Worm (Caenorhabditis elegans) whole organism, young adult: Measurements from ENCODE around the gene cdc-48.1.

Experiments used
- B0261.1 ChIP-seq: sonication (generic microtip); optimal IDR thresholded peaks from 2 replicates; lab custom pipeline; 2016; ENCODE audit warnings: mild to moderate bottlenecking, missing genetic modification characterization, moderate library complexity, missing compliant biosample characterization
- B0336.3 ChIP-seq: fragments of 200-800 bp; sonication (Bioruptor generic); IDR thresholded peaks from 2 replicates; pipeline ENCODE4 v1.3.6; 2022; ENCODE audit warnings: missing genetic modification characterization, missing compliant biosample characterization
- F33H1.4 ChIP-seq: fragments of 200-800 bp; sonication (Bioruptor generic); IDR thresholded peaks from 2 replicates; pipeline ENCODE4 v1.3.6; 2022; ENCODE audit warnings: missing genetic modification reagents, missing genetic modification characterization, missing compliant biosample characterization
- F49E8.2 ChIP-seq: sonication (generic microtip); optimal IDR thresholded peaks from 3 replicates; lab custom pipeline; 2017; ENCODE audit warnings: missing genetic modification characterization, mild to moderate bottlenecking, missing compliant biosample characterization, antibody characterized with exemption, moderate library complexity; ENCODE audit not compliant: insufficient read depth
- T26A5.8 ChIP-seq: sonication (generic microtip); optimal IDR thresholded peaks from 2 replicates; lab custom pipeline; 2016; ENCODE audit warnings: missing genetic modification characterization, missing compliant biosample characterization
- Y53G8AR.9 ChIP-seq: fragments of 200-800 bp; sonication (Bioruptor generic); conservative IDR thresholded peaks from 2 replicates; pipeline ENCODE4 v1.3.6; 2022; ENCODE audit warnings: missing genetic modification reagents, missing genetic modification characterization, missing compliant biosample characterization
- Y79H2A.3 ChIP-seq: fragments of 200-800 bp; sonication (Bioruptor generic); conservative IDR thresholded peaks from 2 replicates; pipeline ENCODE4 v1.3.6; 2022; ENCODE audit warnings: missing genetic modification reagents, missing genetic modification characterization, missing compliant biosample characterization
- ZK185.1 ChIP-seq: sonication (generic microtip); optimal IDR thresholded peaks from 2 replicates; lab custom pipeline; 2016; ENCODE audit warnings: mild to moderate bottlenecking, missing genetic modification characterization, missing compliant biosample characterization; ENCODE audit not compliant: poor library complexity, severe bottlenecking
- ama-1 ChIP-seq, 3 experiments: fragments of 150-350 bp in 1 of 3; sonication (generic microtip) in 2 of 3; optimal IDR thresholded peaks; 2 replicates each; lab custom pipeline; 2014 to 2018; ENCODE audit warnings: missing biosample characterization in 2 of 3, missing genetic modification characterization in 2 of 3, missing genetic modification reagents in 2 of 3
- athp-1 ChIP-seq: sonication (generic microtip); optimal IDR thresholded peaks from 2 replicates; lab custom pipeline; 2017; ENCODE audit warnings: mild to moderate bottlenecking, missing genetic modification characterization, missing compliant biosample characterization
- attf-6 ChIP-seq: fragments of 200-800 bp; sonication (Bioruptor generic); IDR thresholded peaks from 2 replicates; pipeline ENCODE4 v1.3.6; 2022; ENCODE audit warnings: missing genetic modification reagents, missing genetic modification characterization, missing compliant biosample characterization
- cebp-1 ChIP-seq, 2 experiments: fragments of 200-800 bp in 1 of 2; sonication (Bioruptor generic) in 1 of 2; sonication (generic microtip) in 1 of 2; IDR thresholded peaks in 1 of 2; optimal IDR thresholded peaks in 1 of 2; 2 replicates each; pipeline versions ENCODE4 v1.3.6 to Lab custom; 2017 to 2022; ENCODE audit warnings: missing compliant biosample characterization in 2 of 2, missing genetic modification characterization in 2 of 2, mild to moderate bottlenecking in 1 of 2, missing genetic modification reagents in 1 of 2, moderate library complexity in 1 of 2
- ceh-27 ChIP-seq: fragments of 200-800 bp; sonication (Bioruptor generic); optimal IDR thresholded peaks from 2 replicates; lab custom pipeline; 2018; ENCODE audit warnings: mild to moderate bottlenecking, missing genetic modification characterization, moderate library complexity, missing compliant biosample characterization
- die-1 ChIP-seq: sonication (generic microtip); optimal IDR thresholded peaks from 2 replicates; lab custom pipeline; 2016; ENCODE audit warnings: missing genotype, mild to moderate bottlenecking, missing genetic modification characterization, missing compliant biosample characterization
- ekl-4 ChIP-seq: fragments of 200-800 bp; sonication (Bioruptor generic); IDR thresholded peaks from 2 replicates; pipeline ENCODE4 v1.3.6; 2022; ENCODE audit warnings: missing genetic modification reagents, missing genetic modification characterization, missing compliant biosample characterization
- hlh-12 ChIP-seq: sonication (generic microtip); optimal IDR thresholded peaks from 2 replicates; lab custom pipeline; 2016; ENCODE audit warnings: missing genetic modification characterization, missing compliant biosample characterization
- hlh-26 ChIP-seq: fragments of 200-800 bp; sonication (Bioruptor generic); conservative IDR thresholded peaks from 2 replicates; pipeline ENCODE4 v1.3.6; 2022; ENCODE audit warnings: missing genetic modification reagents, missing genetic modification characterization, missing compliant biosample characterization
- hmg-20 ChIP-seq: fragments of 200-800 bp; sonication (Bioruptor generic); IDR thresholded peaks from 2 replicates; pipeline ENCODE4 v1.3.6; 2022; ENCODE audit warnings: missing genetic modification reagents, missing genetic modification characterization, missing compliant biosample characterization
- hrde-1 ChIP-seq: sonication (generic microtip); optimal IDR thresholded peaks from 2 replicates; lab custom pipeline; 2016; ENCODE audit warnings: missing genetic modification characterization, mild to moderate bottlenecking, missing compliant biosample characterization, moderate library complexity, missing genotype, missing genetic modification reagents, borderline replicate concordance
- hsf-1 ChIP-seq: fragments of 200-800 bp; sonication (Bioruptor generic); IDR thresholded peaks from 2 replicates; pipeline ENCODE4 v1.3.6; 2022; ENCODE audit warnings: missing genetic modification reagents, missing genetic modification characterization, missing compliant biosample characterization
- let-526 ChIP-seq: fragments of 200-800 bp; sonication (Bioruptor generic); IDR thresholded peaks from 2 replicates; pipeline ENCODE4 v1.3.6; 2022; ENCODE audit warnings: missing genetic modification reagents, missing genetic modification characterization, missing compliant biosample characterization
- let-607 ChIP-seq, 2 experiments: fragments of 200-800 bp in 1 of 2; sonication (Bioruptor generic) in 1 of 2; sonication (generic microtip) in 1 of 2; optimal IDR thresholded peaks; 2 replicates each; lab custom pipeline; 2016 to 2018; ENCODE audit warnings: mild to moderate bottlenecking in 2 of 2, missing compliant biosample characterization in 2 of 2, missing genetic modification characterization in 2 of 2, moderate library complexity in 2 of 2, missing genotype in 1 of 2
- lin-40 ChIP-seq: sonication (generic microtip); optimal IDR thresholded peaks from 2 replicates; lab custom pipeline; 2016; ENCODE audit warnings: missing genetic modification characterization, mild to moderate bottlenecking, missing compliant biosample characterization, missing genotype, missing genetic modification reagents
- lin-54 ChIP-seq: fragments of 200-800 bp; sonication (Bioruptor generic); optimal IDR thresholded peaks from 2 replicates; lab custom pipeline; 2018; ENCODE audit warnings: mild to moderate bottlenecking, missing genetic modification characterization, missing compliant biosample characterization
- lsl-1 ChIP-seq: fragments of 200-800 bp; sonication (Bioruptor generic); optimal IDR thresholded peaks from 2 replicates; lab custom pipeline; 2018; ENCODE audit warnings: mild to moderate bottlenecking, missing genetic modification characterization, moderate library complexity, missing compliant biosample characterization
- lsy-27 ChIP-seq: sonication (generic microtip); optimal IDR thresholded peaks from 2 replicates; lab custom pipeline; 2017; ENCODE audit warnings: missing genetic modification characterization, mild to moderate bottlenecking, missing compliant biosample characterization, antibody characterized with exemption, missing genotype, borderline replicate concordance; ENCODE audit not compliant: insufficient read depth
- madf-3 ChIP-seq: fragments of 200-800 bp; sonication (Bioruptor generic); IDR thresholded peaks from 2 replicates; pipeline ENCODE4 v1.3.6; 2022; ENCODE audit warnings: missing genetic modification reagents, missing genetic modification characterization, missing compliant biosample characterization
- madf-6 ChIP-seq: fragments of 200-800 bp; sonication (Bioruptor generic); IDR thresholded peaks from 2 replicates; pipeline ENCODE4 v1.3.6; 2022; ENCODE audit warnings: missing genetic modification reagents, missing genetic modification characterization, missing compliant biosample characterization
- mxl-1 ChIP-seq: sonication (generic microtip); optimal IDR thresholded peaks from 2 replicates; lab custom pipeline; 2016; ENCODE audit warnings: missing genetic modification characterization, missing compliant biosample characterization
- nfyb-1 ChIP-seq: fragments of 200-800 bp; sonication (Bioruptor generic); IDR thresholded peaks from 2 replicates; pipeline ENCODE4 v1.3.6; 2022; ENCODE audit warnings: missing genetic modification reagents, missing genetic modification characterization, missing compliant biosample characterization
- pbrm-1 ChIP-seq: fragments of 200-800 bp; sonication (Bioruptor generic); IDR thresholded peaks from 2 replicates; pipeline ENCODE4 v1.3.6; 2022; ENCODE audit warnings: missing genetic modification reagents, missing genetic modification characterization, missing compliant biosample characterization
- pha-4 ChIP-seq: fragments of 150-350 bp; sonication (generic microtip); optimal IDR thresholded peaks from 2 replicates; lab custom pipeline; 2014; ENCODE audit warnings: missing biosample characterization, missing genetic modification reagents, missing genetic modification characterization
- rcor-1 ChIP-seq: fragments of 200-800 bp; sonication (Bioruptor generic); IDR thresholded peaks from 2 replicates; pipeline ENCODE4 v1.3.6; 2022; ENCODE audit warnings: missing genetic modification reagents, missing genetic modification characterization, missing compliant biosample characterization
- sea-2 ChIP-seq: fragments of 200-800 bp; sonication (Bioruptor generic); IDR thresholded peaks from 2 replicates; pipeline ENCODE4 v1.3.6; 2022; ENCODE audit warnings: missing genetic modification characterization, missing compliant biosample characterization
- snpc-1.1 ChIP-seq: sonication (generic microtip); optimal IDR thresholded peaks from 2 replicates; lab custom pipeline; 2017; ENCODE audit warnings: missing genetic modification characterization, mild to moderate bottlenecking, missing compliant biosample characterization, antibody characterized with exemption, moderate library complexity, missing genotype, missing genetic modification reagents; ENCODE audit not compliant: insufficient read depth
- snpc-1.3 ChIP-seq: sonication (generic microtip); optimal IDR thresholded peaks from 2 replicates; lab custom pipeline; 2017; ENCODE audit warnings: missing genetic modification characterization, mild to moderate bottlenecking, missing compliant biosample characterization, antibody characterized with exemption, moderate library complexity, missing genotype, missing genetic modification reagents; ENCODE audit not compliant: insufficient read depth
- snpc-3.4 ChIP-seq: sonication (generic microtip); optimal IDR thresholded peaks from 2 replicates; lab custom pipeline; 2017; ENCODE audit warnings: missing genetic modification characterization, mild to moderate bottlenecking, missing compliant biosample characterization, antibody characterized with exemption, moderate library complexity, missing genotype, missing genetic modification reagents
- snpc-4 ChIP-seq, 5 experiments: fragments of 150-350 bp in 1 of 5; sonication (generic microtip) in 4 of 5; optimal IDR thresholded peaks; 2 replicates each; lab custom pipeline; 2014 to 2018; ENCODE audit warnings: missing genetic modification characterization in 5 of 5, missing biosample characterization in 3 of 5, antibody characterized with exemption in 2 of 5, mild to moderate bottlenecking in 2 of 5, missing compliant biosample characterization in 2 of 5, missing genotype in 2 of 5, moderate library complexity in 2 of 5, missing genetic modification reagents in 1 of 5
- tbp1 ChIP-seq: fragments of 200-800 bp; sonication (Bioruptor generic); optimal IDR thresholded peaks from 2 replicates; lab custom pipeline; 2018; ENCODE audit warnings: mild to moderate bottlenecking, missing genetic modification characterization, missing compliant biosample characterization
- tlf-1 ChIP-seq: fragments of 200-800 bp; sonication (Bioruptor generic); optimal IDR thresholded peaks from 2 replicates; lab custom pipeline; 2018; ENCODE audit warnings: mild to moderate bottlenecking, missing genetic modification characterization, missing compliant biosample characterization
- ztf-28 ChIP-seq: fragments of 200-800 bp; sonication (Bioruptor generic); IDR thresholded peaks from 2 replicates; pipeline ENCODE4 v1.3.6; 2022; ENCODE audit warnings: missing genetic modification reagents, missing genetic modification characterization, missing compliant biosample characterization

cdc-48.1 gene

ce11 chrII:10564578-10564977, 1.4 kb upstream of the cdc-48.1 start, which contains the start of the genes C06A1.6 and C06A1.7:
C06A1.6 (minus strand) TSS chrII:10564678.
C06A1.7 (plus strand) TSS chrII:10564891.
- no peak for TF ChIP-seq mxl-1 (tag; lab: Kevin White, UChicago)
- TF ChIP-seq hlh-12, result no peak
- TF ChIP-seq let-526 (GFP tag; lab: Robert Waterston, UW), result no peak
- no peak for TF ChIP-seq hmg-20
- no peak for TF ChIP-seq T26A5.8 (tag; lab: Kevin White, UChicago)

DNA sequence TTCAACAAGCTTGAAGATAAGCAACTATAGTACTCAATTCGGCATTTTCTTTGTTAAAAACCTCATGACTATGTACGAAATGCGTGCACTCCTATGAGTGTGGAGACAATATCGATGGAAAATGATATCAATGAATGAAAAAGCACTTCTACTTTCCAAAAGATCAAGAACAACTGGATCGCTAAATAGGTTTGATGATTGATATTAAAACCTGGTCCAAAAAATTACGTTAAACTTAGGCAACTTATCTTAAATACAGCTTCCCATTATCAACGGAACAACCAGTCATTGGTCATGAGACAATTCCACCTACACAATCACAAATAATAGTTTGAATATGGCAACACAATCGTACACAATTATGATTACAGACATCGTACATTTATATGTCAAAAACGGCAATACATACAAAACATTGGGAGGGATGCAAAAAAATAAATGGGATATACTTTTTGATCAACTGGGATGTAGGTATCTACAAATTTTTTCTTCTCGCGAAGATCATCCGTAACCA, 3.5 kb downstream of the cdc-48.1 start:
- peak; percentile 47 for TF ChIP-seq die-1
- TF ChIP-seq madf-3 (GFP tag; lab: Robert Waterston, UW), result peak; percentile 69; the same call in 1 of the 2 replicates
- TF ChIP-seq let-526 (GFP tag; lab: Robert Waterston, UW), result no peak
- peak; percentile 6 for TF ChIP-seq ZK185.1
- TF ChIP-seq let-607 (tag; optimal IDR thresholded peaks at IDR 0.05; lab: Kevin White, UChicago), result no peak
- peak; percentile 28 for TF ChIP-seq ama-1 (optimal IDR thresholded peaks at IDR 0.05; lab: Kevin White, UChicago)
- TF ChIP-seq ama-1 (GFP tag; optimal IDR thresholded peaks at IDR 0.05; lab: Kevin White, UChicago), result peak in 1 of 2 experiments; percentile 48
- TF ChIP-seq snpc-4 (GFP tag; optimal IDR thresholded peaks at IDR 0.05; lab: Kevin White, UChicago), result peak; percentile 6
- no peak for TF ChIP-seq snpc-4 (tag; optimal IDR thresholded peaks at IDR 0.05; lab: Kevin White, UChicago)
- 0 out of 2 replicates have a peak, but pooled peaks have one; percentile 5 for TF ChIP-seq rcor-1 (GFP tag; lab: Robert Waterston, UW)
- TF ChIP-seq lsl-1 (GFP tag; lab: Kevin White, UChicago), result peak; percentile 36
- no peak for TF ChIP-seq pha-4 (tag; lab: Kevin White, UChicago)
- TF ChIP-seq Y79H2A.3, result 0 out of 2 replicates have a peak, but pooled peaks have one; percentile 39
- no peak for TF ChIP-seq snpc-1.1
- peak; percentile 23 for TF ChIP-seq lin-54 (GFP tag; lab: Kevin White, UChicago)
- no peak for TF ChIP-seq tlf-1
- TF ChIP-seq tbp1 (GFP tag; lab: Kevin White, UChicago), result peak; percentile 9
- 0 out of 2 replicates have a peak, but pooled peaks have one; percentile 10 for TF ChIP-seq attf-6 (GFP tag; lab: Robert Waterston, UW)
- peak; percentile 81 for TF ChIP-seq F49E8.2 (tag; lab: Kevin White, UChicago)
- TF ChIP-seq nfyb-1 (GFP tag; lab: Robert Waterston, UW), result peak; percentile 23; the same call in 1 of the 2 replicates
- TF ChIP-seq hrde-1 (tag; lab: Kevin White, UChicago), result peak; percentile 54
- peak; percentile 60; the same call in 1 of the 2 replicates for TF ChIP-seq madf-6 (GFP tag; lab: Robert Waterston, UW)
- no peak for TF ChIP-seq sea-2
- peak; percentile 31; the same call in 1 of the 2 replicates for TF ChIP-seq B0336.3
- TF ChIP-seq pbrm-1 (GFP tag; lab: Robert Waterston, UW), result 0 out of 2 replicates have a peak, but pooled peaks have one; percentile 57
- TF ChIP-seq hlh-26 (GFP tag; lab: Robert Waterston, UW), result no peak
- TF ChIP-seq athp-1 (tag; lab: Kevin White, UChicago), result peak; percentile 44
- no peak for TF ChIP-seq lin-40 (tag; lab: Kevin White, UChicago)
- peak; percentile 53 for TF ChIP-seq hsf-1 (GFP tag; lab: Robert Waterston, UW)
- no peak for TF ChIP-seq ztf-28 (GFP tag; lab: Robert Waterston, UW)
- TF ChIP-seq snpc-1.3 (tag; lab: Kevin White, UChicago), result peak; percentile 11
- TF ChIP-seq cebp-1 (GFP tag; IDR thresholded peaks at IDR 0.05; lab: Robert Waterston, UW), result no peak
- peak; percentile 48 for TF ChIP-seq cebp-1 (tag; optimal IDR thresholded peaks at IDR 0.05; lab: Kevin White, UChicago)
- 0 out of 2 replicates have a peak, but pooled peaks have one; percentile 11 for TF ChIP-seq Y53G8AR.9 (GFP tag; lab: Robert Waterston, UW)
- peak; percentile 81 for TF ChIP-seq snpc-3.4 (tag; lab: Kevin White, UChicago)
- TF ChIP-seq B0261.1 (tag; lab: Kevin White, UChicago), result no peak
- no peak for TF ChIP-seq lsy-27 (tag; lab: Kevin White, UChicago)
- TF ChIP-seq F33H1.4 (GFP tag; lab: Robert Waterston, UW), result no peak
- TF ChIP-seq ceh-27 (GFP tag; lab: Kevin White, UChicago), result peak; percentile 1
- TF ChIP-seq ekl-4 (GFP tag; lab: Robert Waterston, UW), result 0 out of 2 replicates have a peak, but pooled peaks have one; percentile 60
